Fruit fly (Drosophila melanogaster): Measurements from ENCODE around the gene CG7231.

DNA sequence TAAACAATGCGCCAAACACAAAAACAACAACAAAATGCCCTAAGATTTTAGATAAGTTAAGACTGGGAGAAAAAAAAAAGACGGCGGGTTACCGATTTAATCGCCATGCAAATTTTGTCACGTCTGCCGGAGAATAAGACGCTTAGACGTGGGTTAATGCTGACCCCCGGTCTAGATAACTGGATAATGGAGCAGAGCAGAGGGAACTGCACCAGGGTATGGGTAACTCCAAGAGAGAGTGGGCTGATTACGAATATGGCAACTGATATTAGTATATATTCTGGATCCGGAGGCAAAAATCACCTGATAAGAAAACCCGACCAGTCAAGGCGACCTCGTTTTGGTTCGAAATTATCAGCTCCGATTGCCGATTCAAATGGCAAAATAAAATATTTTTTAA is 13.7 kb upstream of the CG7231 start:
- TF ChIP-seq CG6854 (GFP tag; optimal IDR thresholded peaks at IDR 0.05) (no peak), dac (GFP tag; optimal IDR thresholded peaks at IDR 0.05) (no peak), CG8119 (GFP tag; IDR thresholded peaks at IDR 0.05) (no peak), CG3032 (tag; optimal IDR thresholded peaks at IDR 0.05) (no peak), CG11902 (GFP tag; optimal IDR thresholded peaks at IDR 0.05) (no peak), lz (GFP tag; optimal IDR thresholded peaks at IDR 0.05) (no peak), Sox15 (GFP tag; optimal IDR thresholded peaks at IDR 0.05) (no peak), CG11762 (GFP tag; optimal IDR thresholded peaks at IDR 0.05; ENCODE audit: insufficient read depth) (no peak), Hr38 (GFP tag; optimal IDR thresholded peaks at IDR 0.05) (no peak), CG6808 (GFP tag; optimal IDR thresholded peaks at IDR 0.05) (no peak), CG8319 (GFP tag; optimal IDR thresholded peaks at IDR 0.05) (no peak), net (GFP tag; optimal IDR thresholded peaks at IDR 0.05) (no peak), OdsH (GFP tag; optimal IDR thresholded peaks at IDR 0.05) (no peak)
